Worm (Caenorhabditis elegans) whole organism, young adult: Measurements from ENCODE around the gene ins-13.
A peak's percentile ranks its signal among the peaks of the same experiment; 100 is the strongest.

ENCODE experiments used
- B0035.1 ChIP-seq: sonication (generic microtip); optimal IDR thresholded peaks from 2 replicates; lab custom pipeline; 2016; ENCODE audit warnings: missing genetic modification characterization, mild to moderate bottlenecking, missing compliant biosample characterization, missing genotype, missing genetic modification reagents
- B0336.3 ChIP-seq: fragments of 200-800 bp; sonication (Bioruptor generic); IDR thresholded peaks from 2 replicates; pipeline ENCODE4 v1.3.6; 2022; ENCODE audit warnings: missing genetic modification characterization, missing compliant biosample characterization
- F39B2.1 ChIP-seq: fragments of 200-800 bp; sonication (Bioruptor generic); IDR thresholded peaks from 2 replicates; pipeline ENCODE4 v1.3.6; 2022; ENCODE audit warnings: missing genetic modification reagents, missing genetic modification characterization, missing compliant biosample characterization
- K12H6.12 ChIP-seq: fragments of 200-800 bp; sonication (Bioruptor generic); optimal IDR thresholded peaks from 2 replicates; lab custom pipeline; 2018; ENCODE audit warnings: mild to moderate bottlenecking, missing genetic modification characterization, missing compliant biosample characterization
- T07F8.4 ChIP-seq: sonication (generic microtip); optimal IDR thresholded peaks from 2 replicates; lab custom pipeline; 2016; ENCODE audit warnings: mild to moderate bottlenecking, missing genetic modification characterization, moderate library complexity, missing compliant biosample characterization
- Y79H2A.3 ChIP-seq: fragments of 200-800 bp; sonication (Bioruptor generic); conservative IDR thresholded peaks from 2 replicates; pipeline ENCODE4 v1.3.6; 2022; ENCODE audit warnings: missing genetic modification reagents, missing genetic modification characterization, missing compliant biosample characterization
- ZK185.1 ChIP-seq: sonication (generic microtip); optimal IDR thresholded peaks from 2 replicates; lab custom pipeline; 2016; ENCODE audit warnings: mild to moderate bottlenecking, missing genetic modification characterization, missing compliant biosample characterization; ENCODE audit not compliant: poor library complexity, severe bottlenecking
- akir-1 ChIP-seq: fragments of 200-800 bp; sonication (Bioruptor generic); optimal IDR thresholded peaks from 2 replicates; lab custom pipeline; 2018; ENCODE audit warnings: mild to moderate bottlenecking, missing genetic modification characterization, moderate library complexity, missing compliant biosample characterization
- aptf-2 ChIP-seq: fragments of 200-800 bp; sonication (Bioruptor generic); conservative IDR thresholded peaks from 2 replicates; pipeline ENCODE4 v1.3.6; 2022; ENCODE audit warnings: missing genetic modification reagents, missing genetic modification characterization, missing compliant biosample characterization
- aptf-3 ChIP-seq: fragments of 200-800 bp; sonication (Bioruptor generic); IDR thresholded peaks from 2 replicates; pipeline ENCODE4 v1.3.6; 2022; ENCODE audit warnings: missing genetic modification characterization, missing compliant biosample characterization
- atf-7 ChIP-seq: sonication (generic microtip); optimal IDR thresholded peaks from 2 replicates; lab custom pipeline; 2017; ENCODE audit warnings: mild to moderate bottlenecking, missing genetic modification characterization, missing compliant biosample characterization
- attf-5 ChIP-seq: fragments of 200-800 bp; sonication (Bioruptor generic); optimal IDR thresholded peaks from 2 replicates; lab custom pipeline; 2018; ENCODE audit warnings: mild to moderate bottlenecking, missing genetic modification characterization, missing compliant biosample characterization
- ccch-3 ChIP-seq: fragments of 200-800 bp; sonication (Bioruptor generic); optimal IDR thresholded peaks from 2 replicates; lab custom pipeline; 2018; ENCODE audit warnings: mild to moderate bottlenecking, missing genetic modification characterization, missing compliant biosample characterization
- ceh-27 ChIP-seq: fragments of 200-800 bp; sonication (Bioruptor generic); optimal IDR thresholded peaks from 2 replicates; lab custom pipeline; 2018; ENCODE audit warnings: mild to moderate bottlenecking, missing genetic modification characterization, moderate library complexity, missing compliant biosample characterization
- ceh-91 ChIP-seq: fragments of 200-800 bp; sonication (Bioruptor generic); IDR thresholded peaks from 2 replicates; pipeline ENCODE4 v1.3.6; 2022; ENCODE audit warnings: missing genetic modification reagents, missing genetic modification characterization, missing compliant biosample characterization
- die-1 ChIP-seq: sonication (generic microtip); optimal IDR thresholded peaks from 2 replicates; lab custom pipeline; 2016; ENCODE audit warnings: missing genotype, mild to moderate bottlenecking, missing genetic modification characterization, missing compliant biosample characterization
- dox-1 ChIP-seq: fragments of 200-800 bp; sonication (Bioruptor generic); IDR thresholded peaks from 2 replicates; pipeline ENCODE4 v1.3.6; 2022; ENCODE audit warnings: missing genetic modification reagents, missing genetic modification characterization, missing compliant biosample characterization
- efl-1 ChIP-seq: fragments of 150-350 bp; optimal IDR thresholded peaks from 2 replicates; lab custom pipeline; 2014; ENCODE audit warnings: missing biosample characterization, missing genetic modification reagents, missing genetic modification characterization
- ets-4 ChIP-seq: fragments of 200-800 bp; sonication (Bioruptor generic); optimal IDR thresholded peaks from 2 replicates; lab custom pipeline; 2018; ENCODE audit warnings: mild to moderate bottlenecking, missing genetic modification characterization, missing compliant biosample characterization
- hrde-1 ChIP-seq: sonication (generic microtip); optimal IDR thresholded peaks from 2 replicates; lab custom pipeline; 2016; ENCODE audit warnings: missing genetic modification characterization, mild to moderate bottlenecking, missing compliant biosample characterization, moderate library complexity, missing genotype, missing genetic modification reagents, borderline replicate concordance
- let-607 ChIP-seq, 2 experiments: fragments of 200-800 bp in 1 of 2; sonication (Bioruptor generic) in 1 of 2; sonication (generic microtip) in 1 of 2; optimal IDR thresholded peaks; 2 replicates each; lab custom pipeline; 2016 to 2018; ENCODE audit warnings: mild to moderate bottlenecking in 2 of 2, missing compliant biosample characterization in 2 of 2, missing genetic modification characterization in 2 of 2, moderate library complexity in 2 of 2, missing genotype in 1 of 2
- lin-26 ChIP-seq: fragments of 200-800 bp; sonication (Bioruptor generic); IDR thresholded peaks from 2 replicates; pipeline ENCODE4 v1.3.6; 2022; ENCODE audit warnings: missing genetic modification reagents, missing genetic modification characterization, missing compliant biosample characterization
- lsl-1 ChIP-seq: fragments of 200-800 bp; sonication (Bioruptor generic); optimal IDR thresholded peaks from 2 replicates; lab custom pipeline; 2018; ENCODE audit warnings: mild to moderate bottlenecking, missing genetic modification characterization, moderate library complexity, missing compliant biosample characterization
- madf-10 ChIP-seq: sonication (generic microtip); optimal IDR thresholded peaks from 2 replicates; lab custom pipeline; 2016; ENCODE audit warnings: mild to moderate bottlenecking, missing genetic modification characterization, missing compliant biosample characterization
- madf-3 ChIP-seq: fragments of 200-800 bp; sonication (Bioruptor generic); IDR thresholded peaks from 2 replicates; pipeline ENCODE4 v1.3.6; 2022; ENCODE audit warnings: missing genetic modification reagents, missing genetic modification characterization, missing compliant biosample characterization
- madf-6 ChIP-seq: fragments of 200-800 bp; sonication (Bioruptor generic); IDR thresholded peaks from 2 replicates; pipeline ENCODE4 v1.3.6; 2022; ENCODE audit warnings: missing genetic modification reagents, missing genetic modification characterization, missing compliant biosample characterization
- madf-8 ChIP-seq: fragments of 200-800 bp; sonication (Bioruptor generic); conservative IDR thresholded peaks from 2 replicates; pipeline ENCODE4 v1.3.6; 2022; ENCODE audit warnings: missing genetic modification reagents, missing genetic modification characterization, missing compliant biosample characterization
- mes-4 ChIP-seq: sonication (generic microtip); optimal IDR thresholded peaks from 2 replicates; lab custom pipeline; 2016; ENCODE audit warnings: missing genotype, missing genetic modification characterization, missing compliant biosample characterization
- nhr-179 ChIP-seq: sonication (generic microtip); optimal IDR thresholded peaks from 2 replicates; lab custom pipeline; 2016; ENCODE audit warnings: mild to moderate bottlenecking, missing genetic modification characterization, missing compliant biosample characterization
- nhr-80 ChIP-seq: sonication (generic microtip); optimal IDR thresholded peaks from 2 replicates; lab custom pipeline; 2016; ENCODE audit warnings: missing genetic modification characterization, missing compliant biosample characterization
- rec-8 ChIP-seq, 2 experiments: sonication (generic microtip); optimal IDR thresholded peaks; 2 replicates each; lab custom pipeline; 2016; ENCODE audit warnings: mild to moderate bottlenecking in 2 of 2, missing genetic modification characterization in 2 of 2, missing genetic modification reagents in 2 of 2, missing genotype in 2 of 2, missing biosample characterization in 1 of 2, missing compliant biosample characterization in 1 of 2, moderate library complexity in 1 of 2
- snpc-1.1 ChIP-seq: sonication (generic microtip); optimal IDR thresholded peaks from 2 replicates; lab custom pipeline; 2017; ENCODE audit warnings: missing genetic modification characterization, mild to moderate bottlenecking, missing compliant biosample characterization, antibody characterized with exemption, moderate library complexity, missing genotype, missing genetic modification reagents; ENCODE audit not compliant: insufficient read depth
- snpc-3.4 ChIP-seq: sonication (generic microtip); optimal IDR thresholded peaks from 2 replicates; lab custom pipeline; 2017; ENCODE audit warnings: missing genetic modification characterization, mild to moderate bottlenecking, missing compliant biosample characterization, antibody characterized with exemption, moderate library complexity, missing genotype, missing genetic modification reagents
- somi-1 ChIP-seq: fragments of 200-800 bp; sonication (Bioruptor generic); optimal IDR thresholded peaks from 2 replicates; lab custom pipeline; 2018; ENCODE audit warnings: mild to moderate bottlenecking, missing genetic modification characterization, missing compliant biosample characterization
- sptf-2 ChIP-seq: fragments of 200-800 bp; sonication (Bioruptor generic); optimal IDR thresholded peaks from 2 replicates; lab custom pipeline; 2018; ENCODE audit warnings: mild to moderate bottlenecking, missing genetic modification characterization, missing compliant biosample characterization
- tbx-9 ChIP-seq: sonication (generic microtip); optimal IDR thresholded peaks from 2 replicates; lab custom pipeline; 2016; ENCODE audit warnings: borderline replicate concordance, missing genetic modification characterization, inconsistent platforms, missing compliant biosample characterization

Gene ins-13

ce11 chrII:5511417-5512353 is 33.0 kb downstream of the ins-13 start (continued):
- TF ChIP-seq ceh-27 (GFP tag; lab: Kevin White, UChicago) (no peak), lin-26 (no peak), let-607 (tag; optimal IDR thresholded peaks at IDR 0.05; lab: Kevin White, UChicago) (no peak), ZK185.1 (tag; lab: Kevin White, UChicago) (peak; percentile 65), sptf-2 (GFP tag; lab: Kevin White, UChicago) (no peak), tbx-9 (tag; lab: Kevin White, UChicago) (no peak), ccch-3 (GFP tag; lab: Kevin White, UChicago) (no peak), T07F8.4 (tag; lab: Kevin White, UChicago) (no peak), hrde-1 (tag; lab: Kevin White, UChicago) (no peak), aptf-2 (GFP tag; lab: Robert Waterston, UW) (0 out of 2 replicates have a peak, but pooled peaks have one; percentile 38), madf-3 (no peak), aptf-3 (GFP tag; lab: Robert Waterston, UW) (no peak), B0035.1 (tag; lab: Kevin White, UChicago) (no peak), lsl-1 (GFP tag; lab: Kevin White, UChicago) (peak; percentile 45), attf-5 (GFP tag; lab: Kevin White, UChicago) (peak; percentile 1), ceh-91 (GFP tag; lab: Robert Waterston, UW) (no peak), snpc-3.4 (tag; lab: Kevin White, UChicago) (no peak), atf-7 (tag; lab: Kevin White, UChicago) (peak; percentile 16), snpc-1.1 (tag; lab: Kevin White, UChicago) (no peak), ets-4 (GFP tag; lab: Kevin White, UChicago) (no peak), madf-10 (tag; lab: Kevin White, UChicago) (no peak), nhr-80 (tag; lab: Kevin White, UChicago) (no peak), dox-1 (GFP tag; lab: Robert Waterston, UW) (0 out of 2 replicates have a peak, but pooled peaks have one; percentile 39), F39B2.1 (no peak), K12H6.12 (tag; lab: Kevin White, UChicago) (peak; percentile 7), rec-8 (tag; optimal IDR thresholded peaks at IDR 0.05; lab: Kevin White, UChicago) (peak in 1 of 2 experiments; percentile 24), Y79H2A.3 (GFP tag; lab: Robert Waterston, UW) (no peak), B0336.3 (no peak), mes-4 (tag; lab: Kevin White, UChicago) (no peak), akir-1 (no peak), nhr-179 (no peak), madf-6 (peak; percentile 90), madf-8 (GFP tag; lab: Robert Waterston, UW) (peak; percentile 88), somi-1 (GFP tag; lab: Kevin White, UChicago) (no peak), die-1 (no peak), efl-1 (no peak)
